Fruit fly (Drosophila melanogaster): ENCODE data around the gene CG9853.
A peak's percentile ranks its signal among the peaks of the same experiment; 100 is the strongest.

Gene CG9853

DNA sequence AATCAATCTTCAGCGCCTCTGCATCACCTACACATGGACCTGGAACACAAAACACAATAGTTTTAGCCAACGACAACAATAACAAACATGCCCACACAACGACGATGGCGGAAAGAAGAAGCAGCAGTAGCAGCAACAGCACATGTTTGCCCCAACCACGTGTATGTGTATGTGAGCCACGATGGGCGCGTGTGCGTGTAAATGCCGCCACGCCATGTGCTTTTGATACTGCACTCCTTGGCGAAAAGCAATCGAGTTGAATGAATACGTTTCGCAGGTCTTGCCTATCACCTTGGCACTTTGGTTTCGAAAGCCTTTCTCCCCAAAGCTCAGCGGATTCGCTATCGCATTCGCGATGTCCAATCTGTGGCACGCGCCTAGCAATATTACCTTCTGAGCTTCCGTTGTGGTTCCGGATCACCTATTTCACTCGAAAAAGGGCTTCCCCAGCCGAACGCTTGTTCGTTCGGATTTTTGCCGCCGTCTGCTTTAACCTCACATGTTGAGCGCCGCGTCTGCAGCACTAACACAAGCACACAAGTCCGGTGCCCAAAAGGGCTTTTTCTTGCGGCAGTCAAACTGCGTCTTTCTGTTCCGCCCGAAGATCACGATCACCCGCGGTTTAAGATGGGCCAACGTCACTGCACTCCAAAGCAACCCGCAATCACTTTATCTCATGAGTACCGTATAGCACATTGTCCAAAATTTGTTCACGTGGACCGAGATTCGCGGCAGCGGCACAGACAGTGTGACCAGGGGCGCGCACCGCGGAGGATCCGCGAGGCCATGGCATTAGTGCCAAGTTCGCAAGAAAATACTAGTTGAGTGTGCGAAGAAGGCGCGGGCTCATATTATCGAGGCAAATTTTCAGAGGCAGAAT, 27.0 kb upstream of the CG9853 start, which contains the start of gene srl (continued):
- TF ChIP-seq CG17361 (GFP tag; IDR thresholded peaks at IDR 0.05) (no peak), CG11504 (tag; optimal IDR thresholded peaks at IDR 0.05) (no peak), Stat92E (GFP tag; optimal IDR thresholded peaks at IDR 0.05) (no peak), CG9609 (GFP tag; optimal IDR thresholded peaks at IDR 0.05) (no peak), Pdp1 (GFP tag; optimal IDR thresholded peaks at IDR 0.05) (peak in 1 of 2 experiments; percentile 48), CG2712 (tag; optimal IDR thresholded peaks at IDR 0.05) (peak; percentile 21), YL-1 (GFP tag; optimal IDR thresholded peaks at IDR 0.05) (peak; percentile 94), Meics (GFP tag; optimal IDR thresholded peaks at IDR 0.05) (no peak), CG12219 (GFP tag; optimal IDR thresholded peaks at IDR 0.05) (no peak), Antp (GFP tag; optimal IDR thresholded peaks at IDR 0.05) (no peak), dmrt99B (tag; optimal IDR thresholded peaks at IDR 0.05) (no peak), CG31388 (GFP tag; optimal IDR thresholded peaks at IDR 0.05) (no peak), CG7556 (GFP tag; optimal IDR thresholded peaks at IDR 0.05) (no peak), Blimp-1 (GFP tag; optimal IDR thresholded peaks at IDR 0.05) (no peak), pita (GFP tag; optimal IDR thresholded peaks at IDR 0.05) (no peak), CG4820 (GFP tag; optimal IDR thresholded peaks at IDR 0.05) (no peak), Doc3 (GFP tag; IDR thresholded peaks at IDR 0.05; ENCODE audit: partially characterized antibody) (0 out of 3 replicates have a peak, but pooled peaks have one; percentile 22), Dip2 (GFP tag; IDR thresholded peaks at IDR 0.05) (no peak), sc (optimal IDR thresholded peaks at IDR 0.05) (no peak), sc (GFP tag; optimal IDR thresholded peaks at IDR 0.05) (no peak), CG2875 (GFP tag; optimal IDR thresholded peaks at IDR 0.05) (no peak), PHDP (tag; optimal IDR thresholded peaks at IDR 0.05) (no peak), CG8290 (GFP tag; optimal IDR thresholded peaks at IDR 0.05) (no peak), CG8290 (tag; optimal IDR thresholded peaks at IDR 0.05) (no peak), CG13624 (GFP tag; optimal IDR thresholded peaks at IDR 0.05) (no peak), ato (GFP tag; IDR thresholded peaks at IDR 0.05; ENCODE audit: partially characterized antibody) (no peak), seq (GFP tag; IDR thresholded peaks at IDR 0.05) (no peak), CG10979 (tag; optimal IDR thresholded peaks at IDR 0.05) (peak; percentile 8), CG12744 (GFP tag; optimal IDR thresholded peaks at IDR 0.05) (no peak), BEAF-32 (GFP tag; optimal IDR thresholded peaks at IDR 0.05) (peak; percentile 47), ken (GFP tag; IDR thresholded peaks at IDR 0.05) (no peak), NfI (GFP tag; optimal IDR thresholded peaks at IDR 0.05) (no peak), CG31441 (GFP tag; IDR thresholded peaks at IDR 0.05) (no peak), crp (GFP tag; optimal IDR thresholded peaks at IDR 0.05) (no peak), Asciz (GFP tag; optimal IDR thresholded peaks at IDR 0.05) (no peak), CG5953 (GFP tag; IDR thresholded peaks at IDR 0.05) (no peak), CG17186 (GFP tag; optimal IDR thresholded peaks at IDR 0.05) (peak; percentile 93), Nf-YC (tag; optimal IDR thresholded peaks at IDR 0.05) (no peak), CG7271 (tag; optimal IDR thresholded peaks at IDR 0.05) (no peak), sob (GFP tag; IDR thresholded peaks at IDR 0.05) (peak; percentile 11; the same call in 1 of the 2 replicates), CkIIα-i1 (GFP tag; IDR thresholded peaks at IDR 0.05) (no peak), CG13894 (tag; optimal IDR thresholded peaks at IDR 0.05) (no peak), pan (optimal IDR thresholded peaks at IDR 0.05) (no peak), pan (GFP tag; optimal IDR thresholded peaks at IDR 0.05 in 1 of 2, IDR thresholded peaks at IDR 0.05 in 1 of 2) (no peak), CG13775 (GFP tag; optimal IDR thresholded peaks at IDR 0.05) (no peak), gem (tag; optimal IDR thresholded peaks at IDR 0.05) (no peak), z (GFP tag; IDR thresholded peaks at IDR 0.05) (no peak), Mes4 (GFP tag; optimal IDR thresholded peaks at IDR 0.05) (no peak), CG10565 (GFP tag; optimal IDR thresholded peaks at IDR 0.05) (no peak)

Measured in whole organism, embryonic.